Worm (Caenorhabditis elegans): ENCODE measurements around the gene srbc-41.

- TF ChIP-seq Y55F3AM.14 (GFP tag; optimal IDR thresholded peaks at IDR 0.05) = no peak
- no peak for TF ChIP-seq lin-39 (tag; optimal IDR thresholded peaks at IDR 0.05)
- TF ChIP-seq gmeb-1 (tag; optimal IDR thresholded peaks at IDR 0.05) = no peak
- TF ChIP-seq nhr-11 (tag; optimal IDR thresholded peaks at IDR 0.05) = no peak
Observed at ce11 chrV:1662270-1662669, 47.6 kb upstream of the srbc-41 start, which contains the start of gene irld-40.
